Worm (Caenorhabditis elegans): ENCODE results near the gene ZC84.1.

DNA sequence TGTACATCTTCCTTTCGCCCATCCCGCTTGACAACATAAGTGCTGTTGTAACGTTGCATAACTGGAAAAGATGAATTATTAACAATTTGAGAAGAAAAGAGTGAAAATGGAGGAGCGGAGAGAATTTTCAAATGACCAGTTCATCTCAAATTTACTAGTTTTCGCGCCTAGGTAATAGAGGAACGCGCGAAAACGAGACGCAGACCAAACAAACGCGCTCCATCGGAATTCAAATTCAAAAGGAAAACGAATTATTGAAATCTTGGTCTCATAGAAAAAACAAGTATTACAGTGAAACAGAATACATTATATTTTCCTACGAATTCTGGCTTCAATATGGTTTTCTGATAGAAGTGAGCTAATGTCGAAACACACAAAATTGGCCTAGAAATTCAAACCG lies 22.1 kb upstream of the ZC84.1 start:
- no peak for TF ChIP-seq lim-7 (GFP tag; IDR thresholded peaks at IDR 0.05)
- TF ChIP-seq snpc-4 (tag; optimal IDR thresholded peaks at IDR 0.05): no peak
- no peak for TF ChIP-seq fos-1 (tag; optimal IDR thresholded peaks at IDR 0.05)
- TF ChIP-seq daf-12 (tag; optimal IDR thresholded peaks at IDR 0.05): no peak
- no peak for TF ChIP-seq ceh-28 (tag; optimal IDR thresholded peaks at IDR 0.05)
- peak; percentile 4 for TF ChIP-seq dve-1 (tag; optimal IDR thresholded peaks at IDR 0.05; ENCODE audit: insufficient read depth)

All from whole organism, L4 larva.